Worm (Caenorhabditis elegans): ENCODE measurements around the gene W07G4.7.

- no peak for TF ChIP-seq nhr-11 (tag; optimal IDR thresholded peaks at IDR 0.05)
- TF ChIP-seq Y22D7AL.16 (tag; optimal IDR thresholded peaks at IDR 0.05), result no peak
- TF ChIP-seq pha-2 (tag; optimal IDR thresholded peaks at IDR 0.05), result no peak
- TF ChIP-seq elt-2 (tag; optimal IDR thresholded peaks at IDR 0.05), result no peak
- no peak for TF ChIP-seq nhr-232 (tag; optimal IDR thresholded peaks at IDR 0.05)
- no peak for TF ChIP-seq lim-6 (tag; optimal IDR thresholded peaks at IDR 0.05)
Measured at ce11 chrV:12995269-12995668, 39.2 kb downstream of the W07G4.7 start, which contains the start of gene far-5.

Data from whole organism, late embryonic.